Worm (Caenorhabditis elegans) whole organism, L1 larva: ENCODE measurements around the gene F40H3.2.

Experiments used
- C04F5.9 ChIP-seq: sonication (generic microtip); optimal IDR thresholded peaks from 2 replicates; lab custom pipeline; 2016; ENCODE audit warnings: missing genetic modification characterization, missing compliant biosample characterization
- elt-2 ChIP-seq: sonication (generic microtip); optimal IDR thresholded peaks from 2 replicates; lab custom pipeline; 2016; ENCODE audit warnings: missing genetic modification characterization, mild to moderate bottlenecking, inconsistent platforms, missing compliant biosample characterization, missing genetic modification reagents
- elt-3 ChIP-seq, 6 experiments: fragments of 150-350 bp in 1 of 6; sonication (generic microtip); optimal IDR thresholded peaks; 2 replicates each; lab custom pipeline; 2017 to 2018; ENCODE audit warnings: missing biosample characterization in 6 of 6, missing genetic modification characterization in 6 of 6, inconsistent platforms in 1 of 6
- fos-1 ChIP-seq: fragments of 150-350 bp; optimal IDR thresholded peaks from 2 replicates; lab custom pipeline; 2014; ENCODE audit warnings: missing biosample characterization, missing genetic modification characterization
- lin-13 ChIP-seq: fragments of 150-350 bp; optimal IDR thresholded peaks from 2 replicates; lab custom pipeline; 2014; ENCODE audit warnings: missing biosample characterization, missing genetic modification reagents, missing genetic modification characterization
- nhr-19 ChIP-seq: fragments of 200-800 bp; sonication (Bioruptor generic); conservative IDR thresholded peaks from 2 replicates; pipeline ENCODE4 v1.3.6; 2022; ENCODE audit warnings: missing genetic modification characterization, missing compliant biosample characterization
- nhr-77 ChIP-seq: fragments of 150-350 bp; optimal IDR thresholded peaks from 2 replicates; lab custom pipeline; 2014; ENCODE audit warnings: missing biosample characterization, missing genetic modification characterization
- pax-3 ChIP-seq: fragments of 200-800 bp; sonication (Bioruptor generic); optimal IDR thresholded peaks from 2 replicates; lab custom pipeline; 2018; ENCODE audit warnings: mild to moderate bottlenecking, missing genetic modification characterization, moderate library complexity, missing compliant biosample characterization
- pqm-1 ChIP-seq: sonication (generic microtip); optimal IDR thresholded peaks from 3 replicates; lab custom pipeline; 2017; ENCODE audit warnings: missing biosample characterization, missing genetic modification characterization
- snpc-4 ChIP-seq: fragments of 150-350 bp; optimal IDR thresholded peaks from 2 replicates; lab custom pipeline; 2014; ENCODE audit warnings: missing biosample characterization, missing genetic modification characterization
- unc-130 ChIP-seq: fragments of 150-350 bp; optimal IDR thresholded peaks from 2 replicates; lab custom pipeline; 2017; ENCODE audit warnings: missing biosample characterization, missing genetic modification characterization, inconsistent platforms
- unc-86 ChIP-seq: sonication (generic microtip); optimal IDR thresholded peaks from 2 replicates; lab custom pipeline; 2016; ENCODE audit warnings: missing genetic modification characterization, missing compliant biosample characterization
- zag-1 ChIP-seq: fragments of 150-350 bp; optimal IDR thresholded peaks from 2 replicates; lab custom pipeline; 2014; ENCODE audit warnings: missing biosample characterization, missing genetic modification characterization
- ztf-11 ChIP-seq, 2 experiments: sonication (generic microtip); optimal IDR thresholded peaks; 2 replicates each; lab custom pipeline; 2016 to 2017; ENCODE audit warnings: missing genetic modification characterization in 2 of 2, missing biosample characterization in 1 of 2, missing compliant biosample characterization in 1 of 2

- TF ChIP-seq C04F5.9 (tag; lab: Kevin White, UChicago) (no peak), unc-86 (tag; lab: Kevin White, UChicago) (no peak), nhr-19 (GFP tag; lab: Robert Waterston, UW) (no peak), elt-3 (tag; optimal IDR thresholded peaks at IDR 0.05; lab: Kevin White, UChicago) (no peak), ztf-11 (tag; optimal IDR thresholded peaks at IDR 0.05; lab: Kevin White, UChicago) (no peak), pax-3 (tag; lab: Kevin White, UChicago) (no peak), snpc-4 (tag; lab: Kevin White, UChicago) (no peak), nhr-77 (tag; lab: Kevin White, UChicago) (no peak), lin-13 (GFP tag; lab: Kevin White, UChicago) (no peak), pqm-1 (no peak), unc-130 (tag; lab: Kevin White, UChicago) (no peak), fos-1 (tag; lab: Kevin White, UChicago) (no peak), zag-1 (tag; lab: Kevin White, UChicago) (no peak), elt-2 (tag; lab: Kevin White, UChicago) (no peak)
These were observed 4.3 kb upstream of the F40H3.2 start, which contains the start of gene hst-3.1 for ce11 chrII:6169156-6169555.
